Worm (Caenorhabditis elegans) whole organism, midembryonic: Measurements from ENCODE around the gene F56D6.23.
"Not testable (repeated sequence)": the region's sequence is repeated elsewhere in the genome, so short reads cannot be mapped to it uniquely, and the experiment has no call there.

ENCODE experiments used
- T22C8.4 ChIP-seq: fragments of 200-800 bp; sonication (Bioruptor generic); IDR thresholded peaks from 2 replicates; pipeline ENCODE4 v1.3.6; 2022; ENCODE audit warnings: missing genetic modification characterization, missing compliant biosample characterization
- cog-1 ChIP-seq: sonication (generic microtip); optimal IDR thresholded peaks from 2 replicates; lab custom pipeline; 2016; ENCODE audit warnings: missing genetic modification characterization, missing compliant biosample characterization
- flt-1 ChIP-seq: fragments of 200-800 bp; sonication (Bioruptor generic); IDR thresholded peaks from 2 replicates; pipeline ENCODE4 v1.3.6; 2022; ENCODE audit warnings: missing genetic modification characterization, missing compliant biosample characterization
- klf-2 ChIP-seq: fragments of 200-800 bp; sonication (Bioruptor generic); conservative IDR thresholded peaks from 2 replicates; pipeline ENCODE4 v1.3.6; 2022; ENCODE audit warnings: missing genetic modification reagents, missing genetic modification characterization, missing compliant biosample characterization
- med-1 ChIP-seq: sonication (generic microtip); optimal IDR thresholded peaks from 2 replicates; lab custom pipeline; 2017; ENCODE audit warnings: missing genetic modification characterization, mild to moderate bottlenecking, missing compliant biosample characterization, antibody characterized with exemption, missing genetic modification reagents; ENCODE audit not compliant: insufficient read depth
- ref-1 ChIP-seq: fragments of 200-800 bp; sonication (Bioruptor generic); conservative IDR thresholded peaks from 2 replicates; pipeline ENCODE4 v1.3.6; 2022; ENCODE audit warnings: missing genetic modification reagents, missing genetic modification characterization, missing compliant biosample characterization
- tab-1 ChIP-seq: fragments of 200-800 bp; sonication (Bioruptor generic); IDR thresholded peaks from 2 replicates; pipeline ENCODE4 v1.3.6; 2022; ENCODE audit warnings: missing genetic modification characterization, missing compliant biosample characterization
- ztf-23 ChIP-seq: fragments of 200-800 bp; sonication (Bioruptor generic); IDR thresholded peaks from 2 replicates; pipeline ENCODE4 v1.3.6; 2022; ENCODE audit warnings: missing genetic modification reagents, missing genetic modification characterization, missing compliant biosample characterization
- ztf-29 ChIP-seq: fragments of 200-800 bp; sonication (Bioruptor generic); IDR thresholded peaks from 2 replicates; pipeline ENCODE4 v1.3.6; 2022; ENCODE audit warnings: missing genetic modification reagents, missing genetic modification characterization, missing compliant biosample characterization

Gene F56D6.23

DNA sequence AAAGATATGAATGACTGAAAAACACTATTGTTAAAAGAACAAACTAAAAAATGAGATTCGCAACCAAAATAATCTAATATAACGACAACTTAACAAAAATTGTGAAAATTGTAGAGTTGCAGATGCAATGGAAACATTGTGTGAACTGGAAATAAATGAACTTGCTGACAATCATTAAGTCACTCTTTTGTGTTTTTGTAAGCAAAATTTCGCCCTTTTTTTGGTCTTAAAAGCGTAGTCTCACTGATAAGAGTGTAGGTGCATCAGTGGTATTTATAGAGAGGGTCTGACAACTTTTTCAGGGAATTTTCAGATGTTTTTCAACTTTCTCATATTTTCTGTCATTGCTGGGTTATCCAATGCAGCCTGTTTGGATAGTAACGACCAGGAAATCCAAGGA is 7.9 kb downstream of the F56D6.23 start, which contains the start of gene clec-68:
TSS of gene clec-68 (plus strand) at position 301 of the 400 bp plus-strand sequence.
- TF ChIP-seq med-1 (GFP tag; lab: Kevin White, UChicago) (no peak), T22C8.4 (GFP tag; lab: Robert Waterston, UW) (no peak), klf-2 (GFP tag; lab: Robert Waterston, UW) (no peak), ztf-29 (GFP tag; lab: Robert Waterston, UW) (no peak), ztf-23 (GFP tag; lab: Robert Waterston, UW) (no peak)

DNA sequence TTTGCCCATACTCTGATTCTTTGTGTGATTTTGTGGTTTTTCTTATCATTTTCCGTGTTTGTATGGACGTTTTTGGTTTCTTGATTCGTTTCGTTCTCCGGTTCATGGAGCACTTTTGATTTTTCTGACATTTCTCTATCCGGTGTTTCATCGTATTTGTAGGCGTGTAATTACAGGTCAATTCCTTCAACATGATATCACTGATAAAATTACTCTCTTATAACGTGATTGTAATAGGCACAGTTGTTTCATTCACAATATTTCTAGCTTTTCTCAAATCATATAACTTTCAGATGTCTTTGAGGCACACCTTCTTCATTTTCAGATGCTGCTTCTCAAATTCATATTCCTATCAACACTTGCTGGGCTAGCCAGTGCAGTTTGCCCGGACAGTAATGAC is 14.1 kb downstream of the F56D6.23 start, which contains the start of gene clec-70:
TSS of gene clec-70 (plus strand) at position 301 of the 400 bp plus-strand sequence.
- not testable (repeated sequence) for TF ChIP-seq ztf-29, ztf-23, klf-2 (GFP tag; lab: Robert Waterston, UW)

DNA sequence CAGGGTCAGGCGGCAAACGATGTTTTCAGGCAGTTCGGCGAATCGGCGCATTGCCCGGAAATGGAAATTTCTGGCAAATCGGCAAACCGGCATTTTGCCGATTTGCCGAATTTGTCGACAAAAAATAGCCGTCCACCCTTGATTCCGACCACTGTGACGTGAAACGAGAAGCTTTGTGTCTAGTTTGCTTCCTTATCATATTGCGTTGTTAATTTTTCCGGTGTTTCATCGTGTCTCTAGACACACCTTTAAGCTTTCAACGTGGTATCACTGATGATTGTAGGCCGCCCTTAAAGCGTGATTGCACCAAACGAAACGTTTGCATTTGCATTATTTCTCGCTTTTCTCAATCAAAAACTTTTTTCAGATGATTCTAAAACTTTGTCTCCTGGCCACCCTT is 18.8 kb downstream of the F56D6.23 start, which contains the start of gene clec-71:
TSS of gene clec-71 (plus strand) at position 362 of the 400 bp plus-strand sequence.
- TF ChIP-seq tab-1 (GFP tag; lab: Robert Waterston, UW) (no peak), klf-2 (GFP tag; lab: Robert Waterston, UW) (no peak), flt-1 (GFP tag; lab: Robert Waterston, UW) (no peak), med-1 (GFP tag; lab: Kevin White, UChicago) (no peak), ztf-23 (GFP tag; lab: Robert Waterston, UW) (no peak), T22C8.4 (GFP tag; lab: Robert Waterston, UW) (no peak), cog-1 (no peak), ztf-29 (GFP tag; lab: Robert Waterston, UW) (no peak), ref-1 (GFP tag; lab: Robert Waterston, UW) (no peak)

- no peak for TF ChIP-seq med-1 (GFP tag; lab: Kevin White, UChicago)
- TF ChIP-seq ztf-23 (GFP tag; lab: Robert Waterston, UW): no peak
- no peak for TF ChIP-seq klf-2 (GFP tag; lab: Robert Waterston, UW)
- TF ChIP-seq T22C8.4 (GFP tag; lab: Robert Waterston, UW): no peak
- no peak for TF ChIP-seq ztf-29 (GFP tag; lab: Robert Waterston, UW)
- TF ChIP-seq ref-1 (GFP tag; lab: Robert Waterston, UW): no peak
- TF ChIP-seq tab-1 (GFP tag; lab: Robert Waterston, UW): no peak
- TF ChIP-seq cog-1: no peak
- TF ChIP-seq flt-1 (GFP tag; lab: Robert Waterston, UW): no peak
Measured at ce11 chrIV:3941658-3942328, 23.5 kb downstream of the F56D6.23 start, which contains the start of gene clec-174. TSS of gene clec-174 (minus strand) at chrIV:3941708.

DNA sequence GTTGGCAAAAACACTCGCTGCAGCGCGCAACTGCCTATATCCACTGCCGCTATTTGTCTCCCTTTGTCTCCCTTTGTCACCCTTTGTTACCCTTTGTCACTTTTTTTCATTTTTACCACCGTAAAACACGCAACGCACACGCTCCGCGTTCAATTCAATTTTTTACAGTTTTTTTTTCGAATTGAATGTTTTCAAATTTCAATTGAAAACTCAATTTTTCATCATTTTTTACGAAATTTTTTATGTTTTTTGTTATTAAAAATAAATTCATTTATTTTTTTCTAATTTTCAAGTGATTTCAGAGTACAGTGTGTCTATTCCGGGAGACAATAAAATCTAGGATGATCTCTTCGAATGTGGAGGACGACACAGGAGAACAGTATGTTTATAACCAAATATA is 24.7 kb downstream of the F56D6.23 start, which contains the start of gene Y46C8AL.11:
TSS of gene Y46C8AL.11 (plus strand) at position 301 of the 400 bp plus-strand sequence.
- no peak for TF ChIP-seq flt-1 (GFP tag; lab: Robert Waterston, UW)
- no peak for TF ChIP-seq ref-1 (GFP tag; lab: Robert Waterston, UW)
- no peak for TF ChIP-seq T22C8.4 (GFP tag; lab: Robert Waterston, UW)
- TF ChIP-seq tab-1 (GFP tag; lab: Robert Waterston, UW): no peak
- no peak for TF ChIP-seq ztf-29 (GFP tag; lab: Robert Waterston, UW)
- TF ChIP-seq med-1 (GFP tag; lab: Kevin White, UChicago): no peak
- TF ChIP-seq cog-1: no peak
- no peak for TF ChIP-seq ztf-23 (GFP tag; lab: Robert Waterston, UW)
- no peak for TF ChIP-seq klf-2 (GFP tag; lab: Robert Waterston, UW)

- no peak for TF ChIP-seq cog-1
- TF ChIP-seq ztf-29 (GFP tag; lab: Robert Waterston, UW): no peak
- no peak for TF ChIP-seq ztf-23 (GFP tag; lab: Robert Waterston, UW)
- TF ChIP-seq tab-1 (GFP tag; lab: Robert Waterston, UW): no peak
- TF ChIP-seq med-1 (GFP tag; lab: Kevin White, UChicago): no peak
- no peak for TF ChIP-seq flt-1 (GFP tag; lab: Robert Waterston, UW)
- TF ChIP-seq T22C8.4 (GFP tag; lab: Robert Waterston, UW): no peak
- TF ChIP-seq ref-1 (GFP tag; lab: Robert Waterston, UW): no peak
- TF ChIP-seq klf-2 (GFP tag; lab: Robert Waterston, UW): no peak
Measured at ce11 chrIV:3944459-3944858, 26.2 kb downstream of the F56D6.23 start, which contains the start of gene clec-72. TSS of gene clec-72 (plus strand) at chrIV:3944816.

DNA sequence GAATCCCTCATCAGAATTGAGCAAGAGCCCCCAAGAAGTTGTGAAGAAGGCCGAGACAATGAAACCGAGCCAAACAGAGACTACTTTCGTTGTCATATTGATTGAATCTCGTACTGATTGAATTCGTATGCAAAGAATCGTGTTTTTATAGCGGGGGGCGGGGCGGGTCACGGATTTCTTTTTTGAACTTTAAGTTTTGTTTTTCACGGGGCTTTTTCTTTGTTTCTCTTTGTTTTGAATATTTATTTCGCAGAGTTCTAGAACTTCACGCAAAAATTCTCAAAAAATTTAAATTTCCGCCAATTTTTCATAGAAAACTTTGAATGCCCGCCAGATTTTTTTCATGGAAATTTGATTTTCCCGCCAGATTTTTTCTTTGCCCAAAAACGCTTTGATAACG is 37.8 kb downstream of the F56D6.23 start, which contains the start of gene clec-73:
TSS of gene clec-73 (minus strand) at position 101 of the 400 bp plus-strand sequence.
- TF ChIP-seq flt-1 (GFP tag; lab: Robert Waterston, UW) (no peak), ref-1 (GFP tag; lab: Robert Waterston, UW) (no peak), ztf-29 (GFP tag; lab: Robert Waterston, UW) (no peak), ztf-23 (GFP tag; lab: Robert Waterston, UW) (no peak), T22C8.4 (GFP tag; lab: Robert Waterston, UW) (no peak), cog-1 (no peak), klf-2 (GFP tag; lab: Robert Waterston, UW) (no peak), med-1 (GFP tag; lab: Kevin White, UChicago) (no peak), tab-1 (GFP tag; lab: Robert Waterston, UW) (no peak)

DNA sequence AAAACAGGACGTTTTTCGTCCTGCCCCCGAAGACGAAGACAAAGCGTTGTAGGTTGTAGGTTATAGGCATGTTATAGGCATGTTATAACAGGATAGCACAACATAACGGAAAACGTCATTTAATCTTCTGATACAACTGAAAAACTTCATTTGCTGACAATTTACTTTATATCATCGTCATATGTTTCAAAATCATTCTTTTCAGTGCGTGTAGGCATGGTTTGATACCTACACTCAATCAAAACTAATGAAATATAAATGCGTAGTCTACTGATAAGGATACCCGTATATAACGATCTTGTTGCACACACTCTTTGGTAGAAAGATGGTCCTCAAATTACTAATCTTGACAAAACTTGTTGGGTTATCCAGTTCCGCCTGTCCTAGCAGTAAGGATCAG is 38.4 kb downstream of the F56D6.23 start, which contains the start of gene clec-74:
TSS of gene clec-74 (plus strand) at position 301 of the 400 bp plus-strand sequence.
- TF ChIP-seq ref-1 (GFP tag; lab: Robert Waterston, UW) (no peak), ztf-29 (GFP tag; lab: Robert Waterston, UW) (no peak)

ce11 chrIV:3960396-3960795 is 42.1 kb downstream of the F56D6.23 start, which contains the start of gene clec-75:
TSS of gene clec-75 (plus strand) at chrIV:3960734.
- TF ChIP-seq med-1 (GFP tag; lab: Kevin White, UChicago) (no peak), tab-1 (GFP tag; lab: Robert Waterston, UW) (no peak), ztf-29 (GFP tag; lab: Robert Waterston, UW) (no peak), T22C8.4 (GFP tag; lab: Robert Waterston, UW) (no peak), ztf-23 (GFP tag; lab: Robert Waterston, UW) (no peak), flt-1 (GFP tag; lab: Robert Waterston, UW) (no peak), klf-2 (GFP tag; lab: Robert Waterston, UW) (no peak), cog-1 (no peak), ref-1 (GFP tag; lab: Robert Waterston, UW) (no peak)
